Worm (Caenorhabditis elegans) whole organism, L4/young adult: ENCODE data around the gene C46C2.5.

Experiments used
- W03F9.2 ChIP-seq: fragments of 150-350 bp; optimal IDR thresholded peaks from 2 replicates; lab custom pipeline; 2014; ENCODE audit warnings: missing biosample characterization, missing genetic modification characterization
- dao-5 ChIP-seq: sonication (generic microtip); optimal IDR thresholded peaks from 2 replicates; lab custom pipeline; 2016; ENCODE audit warnings: missing genotype, missing genetic modification characterization, moderate library complexity, missing compliant biosample characterization
- him-1 ChIP-seq: sonication (generic microtip); optimal IDR thresholded peaks from 2 replicates; lab custom pipeline; 2016; ENCODE audit warnings: missing genotype, missing genetic modification reagents, missing genetic modification characterization, missing compliant biosample characterization

DNA sequence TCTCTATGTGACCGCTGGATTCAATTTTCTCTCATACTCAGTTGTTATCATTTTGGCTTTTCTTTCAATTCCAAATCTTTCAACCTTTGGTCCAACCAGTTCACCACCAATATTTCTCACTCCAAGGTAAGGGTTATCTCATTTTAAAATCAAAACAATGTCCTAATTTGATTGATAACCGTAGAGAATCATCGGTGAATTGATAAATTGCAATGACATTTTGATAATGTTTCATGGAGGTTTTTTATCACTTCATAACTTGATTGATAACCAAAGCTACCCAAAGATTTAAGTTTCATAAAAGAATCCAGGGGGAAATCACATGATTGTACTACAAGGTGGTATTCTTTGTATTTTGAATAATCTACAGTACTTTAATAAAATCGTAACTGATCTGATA is 46.7 kb upstream of the C46C2.5 start:
- TF ChIP-seq dao-5: no peak
- no peak for TF ChIP-seq him-1
- no peak for TF ChIP-seq W03F9.2 (tag; lab: Kevin White, UChicago)
